Fruit fly (Drosophila melanogaster) whole organism, embryonic: ENCODE measurements around the gene Doc2.

ENCODE experiments used
- Abd-B ChIP-seq: fragments of 200-800 bp; sonication (Bioruptor generic); optimal IDR thresholded peaks from 2 replicates; lab custom pipeline; 2018; ENCODE audit warnings: missing biosample characterization, mild to moderate bottlenecking, missing genetic modification characterization, moderate library complexity
- Aef1 ChIP-seq: fragments of 200-800 bp; sonication (Bioruptor generic); IDR thresholded peaks from 3 replicates; pipeline ENCODE4 v1.3.6; 2022; ENCODE audit warnings: missing biosample characterization, missing genetic modification characterization
- Atf6 ChIP-seq: fragments of 200-800 bp; sonication (Bioruptor generic); IDR thresholded peaks from 2 replicates; pipeline ENCODE4 v1.3.6; 2022; ENCODE audit warnings: missing biosample characterization, missing genetic modification characterization
- CG10274 ChIP-seq: fragments of 200-800 bp; sonication (Bioruptor generic); optimal IDR thresholded peaks from 3 replicates; lab custom pipeline; 2017; ENCODE audit warnings: missing biosample characterization, mild to moderate bottlenecking, missing genetic modification characterization
- CG10565 ChIP-seq: fragments of 200-800 bp; sonication (Bioruptor generic); optimal IDR thresholded peaks from 3 replicates; lab custom pipeline; 2016; ENCODE audit warnings: missing biosample characterization, mild to moderate bottlenecking, missing genetic modification characterization
- CG11085 ChIP-seq: fragments of 200-800 bp; sonication (Bioruptor generic); IDR thresholded peaks from 2 replicates; pipeline ENCODE4 v1.3.6; 2022; ENCODE audit warnings: missing biosample characterization, missing genetic modification characterization
- CG12219 ChIP-seq: fragments of 200-800 bp; sonication (Bioruptor generic); optimal IDR thresholded peaks from 3 replicates; lab custom pipeline; 2018; ENCODE audit warnings: missing biosample characterization, mild to moderate bottlenecking, missing genetic modification characterization
- CG12299 ChIP-seq: fragments of 200-800 bp; sonication (Bioruptor generic); optimal IDR thresholded peaks from 2 replicates; lab custom pipeline; 2018; ENCODE audit warnings: missing biosample characterization, mild to moderate bottlenecking, missing genetic modification characterization
- CG12659 ChIP-seq: fragments of 200-800 bp; sonication (Bioruptor generic); optimal IDR thresholded peaks from 3 replicates; lab custom pipeline; 2017; ENCODE audit warnings: mild to moderate bottlenecking, missing biosample characterization, missing genetic modification reagents, missing genetic modification characterization
- CG14050 ChIP-seq: fragments of 200-800 bp; sonication (Bioruptor generic); IDR thresholded peaks from 3 replicates; pipeline ENCODE4 v1.3.6; 2022; ENCODE audit warnings: missing biosample characterization, missing genetic modification characterization
- CG14710 ChIP-seq: fragments of 200-800 bp; sonication (Bioruptor generic); optimal IDR thresholded peaks from 3 replicates; lab custom pipeline; 2019; ENCODE audit warnings: missing biosample characterization, mild to moderate bottlenecking, missing genetic modification characterization, moderate library complexity
- CG1529 ChIP-seq: fragments of 200-800 bp; sonication (Bioruptor generic); optimal IDR thresholded peaks from 3 replicates; lab custom pipeline; 2018; ENCODE audit warnings: missing biosample characterization, missing genetic modification characterization
- CG17361 ChIP-seq: fragments of 200-800 bp; sonication (Bioruptor generic); IDR thresholded peaks from 3 replicates; pipeline ENCODE4 v1.3.6; 2022; ENCODE audit warnings: missing biosample characterization, missing genetic modification characterization
- CG17385 ChIP-seq: fragments of 200-800 bp; sonication (Bioruptor generic); optimal IDR thresholded peaks from 3 replicates; lab custom pipeline; 2018; ENCODE audit warnings: missing biosample characterization, mild to moderate bottlenecking, missing genetic modification characterization
- CG2116 ChIP-seq: fragments of 200-800 bp; sonication (Bioruptor generic); optimal IDR thresholded peaks from 3 replicates; lab custom pipeline; 2018; ENCODE audit warnings: missing biosample characterization, mild to moderate bottlenecking, missing genetic modification characterization
- CG2199 ChIP-seq: fragments of 200-800 bp; sonication (Bioruptor generic); IDR thresholded peaks from 3 replicates; pipeline ENCODE4 v1.3.6; 2022; ENCODE audit warnings: missing biosample characterization, missing genetic modification characterization
- CG2712 ChIP-seq: fragments of 200-800 bp; optimal IDR thresholded peaks from 3 replicates; lab custom pipeline; 2019; ENCODE audit warnings: missing biosample characterization, mild to moderate bottlenecking, missing genetic modification characterization, moderate library complexity
- CG3163 ChIP-seq: fragments of 200-800 bp; sonication (Bioruptor generic); optimal IDR thresholded peaks from 3 replicates; lab custom pipeline; 2016; ENCODE audit warnings: missing biosample characterization, missing genetic modification characterization
- CG33213 ChIP-seq: fragments of 200-800 bp; sonication (Bioruptor generic); optimal IDR thresholded peaks from 3 replicates; lab custom pipeline; 2016; ENCODE audit warnings: missing biosample characterization, missing genetic modification characterization
- CG3838 ChIP-seq: fragments of 200-800 bp; sonication (Bioruptor generic); optimal IDR thresholded peaks from 3 replicates; lab custom pipeline; 2016; ENCODE audit warnings: missing biosample characterization, missing genetic modification characterization
- CG4404 ChIP-seq: fragments of 200-800 bp; sonication (Bioruptor generic); IDR thresholded peaks from 2 replicates; pipeline ENCODE4 v1.3.6; 2022; ENCODE audit warnings: missing biosample characterization, missing genetic modification characterization
- CG4424 ChIP-seq: fragments of 200-800 bp; sonication (Bioruptor generic); optimal IDR thresholded peaks from 3 replicates; lab custom pipeline; 2016; ENCODE audit warnings: missing biosample characterization, missing genetic modification characterization
- CG4854 ChIP-seq: fragments of 200-800 bp; sonication (Bioruptor generic); optimal IDR thresholded peaks from 2 replicates; lab custom pipeline; 2016; ENCODE audit warnings: missing biosample characterization, missing genetic modification characterization, inconsistent platforms
- CG6854 ChIP-seq: fragments of 200-800 bp; sonication (Bioruptor generic); optimal IDR thresholded peaks from 3 replicates; lab custom pipeline; 2017; ENCODE audit warnings: missing biosample characterization, mild to moderate bottlenecking, missing genetic modification characterization
- CG7357 ChIP-seq: fragments of 200-800 bp; sonication (Bioruptor generic); IDR thresholded peaks from 3 replicates; pipeline ENCODE4 v1.3.6; 2022; ENCODE audit warnings: missing biosample characterization, missing genetic modification characterization
- CG7556 ChIP-seq: fragments of 200-800 bp; sonication (Bioruptor generic); optimal IDR thresholded peaks from 2 replicates; lab custom pipeline; 2017; ENCODE audit warnings: missing biosample characterization, mild to moderate bottlenecking, missing genetic modification characterization
- CG8924 ChIP-seq: fragments of 200-800 bp; optimal IDR thresholded peaks from 3 replicates; lab custom pipeline; 2019; ENCODE audit warnings: missing biosample characterization, mild to moderate bottlenecking, missing genetic modification characterization, moderate library complexity
- D19B ChIP-seq: fragments of 200-800 bp; sonication (Bioruptor generic); optimal IDR thresholded peaks from 2 replicates; lab custom pipeline; 2017; ENCODE audit warnings: missing biosample characterization, mild to moderate bottlenecking, missing genetic modification characterization
- E2f2 ChIP-seq: fragments of 200-800 bp; sonication (Bioruptor generic); IDR thresholded peaks from 2 replicates; pipeline ENCODE4 v1.3.6; 2022; ENCODE audit warnings: missing biosample characterization, missing genetic modification characterization
- GATAe ChIP-seq: fragments of 200-800 bp; sonication (Bioruptor generic); conservative IDR thresholded peaks from 2 replicates; pipeline ENCODE4 v1.3.6; 2022; ENCODE audit warnings: missing biosample characterization, missing genetic modification characterization
- Hmr ChIP-seq: fragments of 200-800 bp; sonication (Bioruptor generic); optimal IDR thresholded peaks from 3 replicates; lab custom pipeline; 2017; ENCODE audit warnings: mild to moderate bottlenecking, missing biosample characterization, missing genetic modification reagents, missing genetic modification characterization
- Hr51 ChIP-seq, 2 experiments: fragments of 200-800 bp; sonication (Bioruptor generic); optimal IDR thresholded peaks; 2 replicates in 1 of 2; 3 replicates in 1 of 2; lab custom pipeline; 2016 to 2018; ENCODE audit warnings: missing biosample characterization in 2 of 2, missing genetic modification characterization in 2 of 2, mild to moderate bottlenecking in 1 of 2, moderate library complexity in 1 of 2
- Kr ChIP-seq: fragments of 200-800 bp; sonication (Bioruptor generic); optimal IDR thresholded peaks from 2 replicates; lab custom pipeline; 2017; ENCODE audit warnings: missing biosample characterization, mild to moderate bottlenecking, missing genetic modification characterization
- Nf-YC ChIP-seq: fragments of 200-800 bp; optimal IDR thresholded peaks from 3 replicates; lab custom pipeline; 2019; ENCODE audit warnings: missing biosample characterization, mild to moderate bottlenecking, missing genetic modification characterization, moderate library complexity
- Oli ChIP-seq: fragments of 200-800 bp; sonication (Bioruptor generic); optimal IDR thresholded peaks from 2 replicates; lab custom pipeline; 2018; ENCODE audit warnings: missing biosample characterization, mild to moderate bottlenecking, missing genetic modification characterization, moderate library complexity
- TFAM ChIP-seq: fragments of 200-800 bp; sonication (Bioruptor generic); optimal IDR thresholded peaks from 2 replicates; lab custom pipeline; 2017; ENCODE audit warnings: missing biosample characterization, missing genetic modification characterization, inconsistent platforms
- amos ChIP-seq: fragments of 200-800 bp; sonication (Bioruptor generic); IDR thresholded peaks from 2 replicates; pipeline ENCODE4 v1.3.6; 2022; ENCODE audit warnings: missing biosample characterization, missing genetic modification characterization; ENCODE audit not compliant: partially characterized antibody
- dm ChIP-seq: fragments of 200-800 bp; sonication (Bioruptor generic); optimal IDR thresholded peaks from 3 replicates; lab custom pipeline; 2016; ENCODE audit warnings: missing biosample characterization, missing genetic modification characterization
- fd102C ChIP-seq: fragments of 200-800 bp; sonication (Bioruptor generic); optimal IDR thresholded peaks from 2 replicates; lab custom pipeline; 2018; ENCODE audit warnings: missing biosample characterization, mild to moderate bottlenecking, missing genetic modification characterization, moderate library complexity
- gce ChIP-seq: fragments of 200-800 bp; sonication (Bioruptor generic); IDR thresholded peaks from 3 replicates; pipeline ENCODE4 v1.3.6; 2022; ENCODE audit warnings: missing biosample characterization, missing genetic modification characterization
- lab ChIP-seq: fragments of 200-800 bp; sonication (Bioruptor generic); optimal IDR thresholded peaks from 3 replicates; lab custom pipeline; 2017; ENCODE audit warnings: missing biosample characterization, missing genetic modification characterization, mild to moderate bottlenecking, moderate library complexity, missing genetic modification reagents
- lilli ChIP-seq: fragments of 200-800 bp; sonication (Bioruptor generic); optimal IDR thresholded peaks from 3 replicates; lab custom pipeline; 2016; ENCODE audit warnings: missing biosample characterization, missing genetic modification characterization
- lov ChIP-seq, 2 experiments: fragments of 200-800 bp in 1 of 2; fragments of >200 bp in 1 of 2; sonication (Bioruptor generic) in 1 of 2; IDR thresholded peaks in 1 of 2; optimal IDR thresholded peaks in 1 of 2; 2 replicates in 1 of 2; 3 replicates in 1 of 2; pipeline versions ENCODE4 v1.3.6 to Lab custom; 2017 to 2022; ENCODE audit warnings: missing biosample characterization in 1 of 2, missing genetic modification characterization in 1 of 2
- mld ChIP-seq: fragments of 200-800 bp; sonication (Bioruptor generic); IDR thresholded peaks from 3 replicates; pipeline ENCODE4 v1.3.6; 2022; ENCODE audit warnings: missing biosample characterization, missing genetic modification characterization; ENCODE audit not compliant: partially characterized antibody
- nmo ChIP-seq: fragments of 200-800 bp; sonication (Bioruptor generic); optimal IDR thresholded peaks from 2 replicates; lab custom pipeline; 2018; ENCODE audit warnings: missing biosample characterization, mild to moderate bottlenecking, missing genetic modification characterization, moderate library complexity
- phol ChIP-seq: fragments of 200-800 bp; sonication (Bioruptor generic); optimal IDR thresholded peaks from 3 replicates; lab custom pipeline; 2018; ENCODE audit warnings: missing biosample characterization, mild to moderate bottlenecking, missing genetic modification characterization, moderate library complexity
- repo ChIP-seq: fragments of 200-800 bp; sonication (Bioruptor generic); optimal IDR thresholded peaks from 2 replicates; lab custom pipeline; 2016; ENCODE audit warnings: missing biosample characterization, missing genetic modification characterization
- sob ChIP-seq: fragments of 200-800 bp; sonication (Bioruptor generic); IDR thresholded peaks from 2 replicates; pipeline ENCODE4 v1.3.6; 2022; ENCODE audit warnings: missing biosample characterization, missing genetic modification characterization
- tna ChIP-seq: fragments of 200-800 bp; sonication (Bioruptor generic); IDR thresholded peaks from 2 replicates; pipeline ENCODE4 v1.3.6; 2022; ENCODE audit warnings: missing biosample characterization, missing genetic modification characterization; ENCODE audit not compliant: partially characterized antibody
- wek ChIP-seq: fragments of 200-800 bp; sonication (Bioruptor generic); optimal IDR thresholded peaks from 3 replicates; lab custom pipeline; 2018; ENCODE audit warnings: missing biosample characterization, mild to moderate bottlenecking, missing genetic modification characterization, moderate library complexity
- zfh2 ChIP-seq: fragments of 200-800 bp; sonication (Bioruptor generic); optimal IDR thresholded peaks from 2 replicates; lab custom pipeline; 2016; ENCODE audit warnings: missing biosample characterization, missing genetic modification characterization

Doc2 gene

DNA sequence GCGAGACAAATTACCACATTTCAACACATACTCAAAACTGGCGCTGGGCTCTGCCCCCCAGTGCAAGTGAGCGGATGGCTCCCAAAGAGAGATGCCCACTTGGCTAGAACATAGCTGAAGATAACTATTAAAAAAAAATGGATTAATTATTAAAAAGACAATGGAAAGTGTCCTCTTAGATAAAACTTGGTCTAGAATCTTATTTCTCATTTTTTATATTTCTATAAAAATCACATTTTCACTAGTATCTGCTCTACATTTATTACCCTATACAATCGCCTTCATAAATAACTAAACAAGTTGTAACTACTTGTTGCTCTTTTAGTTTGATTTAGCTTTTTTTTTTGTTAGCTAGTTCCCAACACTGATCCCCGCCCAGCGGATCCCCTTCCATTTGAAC lies 13.8 kb upstream of the Doc2 start (continued):
- TF ChIP-seq lab (GFP tag; lab: Kevin White, UChicago) (no peak), CG17361 (GFP tag; lab: Robert Waterston, UW) (no peak), CG4854 (GFP tag; lab: Kevin White, UChicago) (no peak), lilli (no peak), CG3838 (GFP tag; lab: Kevin White, UChicago) (no peak), mld (GFP tag; lab: Robert Waterston, UW) (no peak), Abd-B (GFP tag; lab: Kevin White, UChicago) (no peak), CG12659 (GFP tag; lab: Kevin White, UChicago) (no peak), CG2712 (tag; lab: Kevin White, UChicago) (peak; percentile 34), Nf-YC (tag; lab: Kevin White, UChicago) (no peak), zfh2 (GFP tag; lab: Kevin White, UChicago) (no peak), CG7556 (GFP tag; lab: Kevin White, UChicago) (no peak), CG3163 (GFP tag; lab: Kevin White, UChicago) (no peak), CG4404 (GFP tag; lab: Robert Waterston, UW) (no peak), gce (GFP tag; lab: Robert Waterston, UW) (no peak), CG11085 (GFP tag; lab: Robert Waterston, UW) (no peak), CG8924 (tag; lab: Kevin White, UChicago) (no peak), CG33213 (GFP tag; lab: Kevin White, UChicago) (no peak), CG4424 (no peak), tna (GFP tag; lab: Robert Waterston, UW) (no peak), CG12299 (no peak), CG6854 (no peak), Aef1 (no peak), D19B (GFP tag; lab: Kevin White, UChicago) (no peak), CG12219 (no peak), sob (GFP tag; lab: Robert Waterston, UW) (no peak), TFAM (GFP tag; lab: Kevin White, UChicago) (no peak), CG14710 (tag; lab: Kevin White, UChicago) (peak; percentile 32), phol (tag; lab: Kevin White, UChicago) (peak; percentile 57), lov (optimal IDR thresholded peaks at IDR 0.05; lab: Kevin White, UChicago) (no peak), lov (GFP tag; IDR thresholded peaks at IDR 0.05; lab: Robert Waterston, UW) (no peak), Kr (GFP tag; lab: Kevin White, UChicago) (no peak), Atf6 (GFP tag; lab: Robert Waterston, UW) (no peak), CG14050 (GFP tag; lab: Robert Waterston, UW) (no peak), Hr51 (GFP tag; optimal IDR thresholded peaks at IDR 0.05; lab: Kevin White, UChicago) (peak in 1 of 2 experiments; percentile 42), wek (GFP tag; lab: Kevin White, UChicago) (no peak), GATAe (no peak), repo (GFP tag; lab: Kevin White, UChicago) (no peak), CG2199 (GFP tag; lab: Robert Waterston, UW) (no peak), CG2116 (GFP tag; lab: Kevin White, UChicago) (no peak), CG7357 (no peak), CG10565 (GFP tag; lab: Kevin White, UChicago) (no peak), amos (GFP tag; lab: Robert Waterston, UW) (no peak), dm (no peak), E2f2 (GFP tag; lab: Robert Waterston, UW) (no peak), fd102C (GFP tag; lab: Kevin White, UChicago) (no peak), Hmr (no peak), CG17385 (GFP tag; lab: Kevin White, UChicago) (no peak), CG1529 (GFP tag; lab: Kevin White, UChicago) (no peak), Oli (tag; lab: Kevin White, UChicago) (peak; percentile 37), CG10274 (GFP tag; lab: Kevin White, UChicago) (no peak), nmo (GFP tag; lab: Kevin White, UChicago) (peak; percentile 42)
